Fruit fly (Drosophila melanogaster) whole organism: ENCODE data around the gene CG12522.

ENCODE experiments used
- CG8478 ChIP-seq: fragments of >200 bp; optimal IDR thresholded peaks from 2 replicates; lab custom pipeline; 2018; ENCODE audit warnings: inconsistent platforms
- Dll ChIP-seq: fragments of >200 bp; optimal IDR thresholded peaks from 2 replicates; lab custom pipeline; 2017
- EcR ChIP-seq, 2 experiments: fragments of >200 bp; optimal IDR thresholded peaks; 2 replicates each; lab custom pipeline; 2017; ENCODE audit warnings: missing biosample characterization in 2 of 2, missing genetic modification characterization in 2 of 2, missing genetic modification reagents in 2 of 2
- pan ChIP-seq: fragments of >200 bp; optimal IDR thresholded peaks from 2 replicates; lab custom pipeline; 2017
- psq ChIP-seq: fragments of >200 bp; optimal IDR thresholded peaks from 2 replicates; lab custom pipeline; 2017
- usp ChIP-seq: fragments of >200 bp; optimal IDR thresholded peaks from 2 replicates; lab custom pipeline; 2017; ENCODE audit warnings: missing biosample characterization, missing genetic modification characterization, mixed read lengths

The CG12522 gene

DNA sequence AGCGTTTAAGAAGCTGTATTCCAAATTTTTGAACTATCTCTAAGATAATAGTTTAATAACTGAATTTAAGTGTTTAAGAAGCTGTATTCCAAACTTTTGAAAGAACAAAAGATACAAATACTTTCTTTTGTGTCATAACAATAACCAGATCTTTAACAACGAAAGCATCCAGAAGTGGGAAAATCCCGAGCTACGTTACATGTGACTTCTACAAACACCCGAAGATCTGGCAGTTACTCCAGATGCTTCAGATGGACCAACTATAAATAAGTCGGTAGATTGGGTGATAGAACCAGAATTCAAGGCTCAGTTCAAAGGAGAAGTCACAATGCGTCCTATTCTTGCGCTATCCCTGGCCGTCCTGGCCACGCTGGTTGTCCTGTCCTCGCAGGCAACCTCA is at the start of gene CG12522:
CG12522 (plus strand) TSS at position 301 of the 400 bp plus-strand sequence.
- TF ChIP-seq psq (lab: Kevin White, UChicago): no peak
- TF ChIP-seq CG8478 (lab: Kevin White, UChicago): no peak
- TF ChIP-seq EcR (GFP tag; optimal IDR thresholded peaks at IDR 0.05; lab: Kevin White, UChicago): no peak

- TF ChIP-seq pan (peak; percentile 87), psq (lab: Kevin White, UChicago) (no peak)
These were observed 46.8 kb upstream of the CG12522 start, which contains the start of the genes CG6321 and Blos2 for dm6 chr3L:11061200-11061599. Gene CG6321, minus strand, starts transcription at chr3L:11061224. Gene Blos2, plus strand, starts transcription at chr3L:11061571.

dm6 chr3L:11062441-11062840 is 45.6 kb upstream of the CG12522 start, which contains the start of gene CG32069:
Gene CG32069, minus strand, starts transcription at chr3L:11062614.
- no peak for TF ChIP-seq Dll
- no peak for TF ChIP-seq EcR (GFP tag; optimal IDR thresholded peaks at IDR 0.05; lab: Kevin White, UChicago)
- TF ChIP-seq usp: no peak
- no peak for TF ChIP-seq psq (lab: Kevin White, UChicago)
- TF ChIP-seq CG8478 (lab: Kevin White, UChicago): no peak
- TF ChIP-seq pan: no peak

dm6 chr3L:11064689-11065088 is 43.3 kb upstream of the CG12522 start, which contains the start of the genes CG32075, CG45101 and SuUR:
Gene CG32075, minus strand, starts transcription at chr3L:11064941.
Gene CG45101, plus strand, starts transcription at chr3L:11064991.
Gene SuUR, plus strand, starts transcription at chr3L:11064991.
- TF ChIP-seq EcR (GFP tag; optimal IDR thresholded peaks at IDR 0.05; lab: Kevin White, UChicago) (no peak), pan (no peak), usp (no peak), psq (lab: Kevin White, UChicago) (no peak), CG8478 (lab: Kevin White, UChicago) (no peak), Dll (no peak)

- TF ChIP-seq usp (no peak), Dll (no peak), pan (no peak)
These were observed 42.2 kb upstream of the CG12522 start for dm6 chr3L:11065850-11066249.

dm6 chr3L:11069764-11070163 is 38.3 kb upstream of the CG12522 start, which contains the start of gene CG6310:
Gene CG6310, minus strand, starts transcription at chr3L:11069864.
- TF ChIP-seq Dll (no peak), usp (no peak), CG8478 (lab: Kevin White, UChicago) (no peak), EcR (GFP tag; optimal IDR thresholded peaks at IDR 0.05; lab: Kevin White, UChicago) (no peak), pan (no peak), psq (lab: Kevin White, UChicago) (no peak)

- TF ChIP-seq psq (lab: Kevin White, UChicago): no peak
- TF ChIP-seq pan: no peak
- no peak for TF ChIP-seq Dll
- TF ChIP-seq CG8478 (lab: Kevin White, UChicago): no peak
- TF ChIP-seq EcR (GFP tag; optimal IDR thresholded peaks at IDR 0.05; lab: Kevin White, UChicago): no peak
- no peak for TF ChIP-seq usp
These were observed 37.6 kb upstream of the CG12522 start, which contains the start of gene Mocs1 for dm6 chr3L:11070372-11070854. Gene Mocs1, plus strand, starts transcription at chr3L:11070526.

dm6 chr3L:11071057-11071456 is 37.0 kb upstream of the CG12522 start:
- TF ChIP-seq pan (no peak), psq (lab: Kevin White, UChicago) (no peak), Dll (no peak), usp (no peak), CG8478 (lab: Kevin White, UChicago) (no peak), EcR (GFP tag; optimal IDR thresholded peaks at IDR 0.05; lab: Kevin White, UChicago) (no peak)

- TF ChIP-seq CG8478 (lab: Kevin White, UChicago): no peak
- no peak for TF ChIP-seq pan
- no peak for TF ChIP-seq Dll
- TF ChIP-seq EcR (GFP tag; optimal IDR thresholded peaks at IDR 0.05; lab: Kevin White, UChicago): no peak
- TF ChIP-seq psq (lab: Kevin White, UChicago): no peak
- no peak for TF ChIP-seq usp
These were observed 33.8 kb upstream of the CG12522 start, which contains the start of the genes Pfdn2 and Noc1 for dm6 chr3L:11074043-11074853. Gene Pfdn2, minus strand, starts transcription at chr3L:11074388. Gene Noc1, plus strand, starts transcription at chr3L:11074769.

DNA sequence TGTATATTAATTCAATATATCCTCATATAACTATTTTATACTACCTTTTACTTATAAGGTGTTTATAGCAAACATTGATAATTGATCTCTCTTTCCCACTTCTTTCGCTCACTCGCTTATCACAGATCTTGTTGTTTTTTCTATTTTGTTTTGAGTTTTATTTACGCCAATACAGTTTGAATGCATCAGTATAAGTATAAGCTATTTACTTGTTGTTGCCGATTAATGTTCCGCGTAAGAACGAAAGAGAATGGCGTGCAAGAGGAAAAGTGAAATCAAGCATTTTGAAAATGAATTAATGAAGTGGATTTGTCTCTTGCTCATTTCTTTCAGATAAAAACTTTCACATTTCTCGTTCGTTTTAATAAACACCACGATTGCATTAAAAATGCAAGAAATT is 24.4 kb upstream of the CG12522 start:
- TF ChIP-seq EcR (GFP tag; optimal IDR thresholded peaks at IDR 0.05; lab: Kevin White, UChicago): no peak

dm6 chr3L:11084557-11085231 is 23.3 kb upstream of the CG12522 start:
- no peak for TF ChIP-seq pan
- TF ChIP-seq CG8478 (lab: Kevin White, UChicago): no peak
- no peak for TF ChIP-seq EcR (GFP tag; optimal IDR thresholded peaks at IDR 0.05; lab: Kevin White, UChicago)
- TF ChIP-seq psq (lab: Kevin White, UChicago): no peak
- no peak for TF ChIP-seq usp
- no peak for TF ChIP-seq Dll

dm6 chr3L:11085810-11086209 is 22.2 kb upstream of the CG12522 start:
- TF ChIP-seq pan (no peak), psq (lab: Kevin White, UChicago) (no peak), Dll (no peak), usp (no peak), EcR (GFP tag; optimal IDR thresholded peaks at IDR 0.05; lab: Kevin White, UChicago) (no peak), CG8478 (lab: Kevin White, UChicago) (no peak)
